Fruit fly (Drosophila melanogaster) whole organism, adult: Measurements from ENCODE around the gene Srg3.

Experiments
- CG11617 ChIP-seq: fragments of 200-800 bp; sonication (Bioruptor generic); optimal IDR thresholded peaks from 2 replicates; lab custom pipeline; 2017; ENCODE audit warnings: mild to moderate bottlenecking, missing biosample characterization, missing genetic modification reagents, missing genetic modification characterization
- CG14711 ChIP-seq: fragments of 200-800 bp; sonication (Bioruptor generic); optimal IDR thresholded peaks from 2 replicates; lab custom pipeline; 2018; ENCODE audit warnings: missing biosample characterization, mild to moderate bottlenecking, missing genetic modification characterization, moderate library complexity
- CG1620 ChIP-seq: fragments of 200-800 bp; sonication (Bioruptor generic); optimal IDR thresholded peaks from 2 replicates; lab custom pipeline; 2016; ENCODE audit warnings: missing biosample characterization, missing genetic modification characterization
- CG33017 ChIP-seq: fragments of 200-800 bp; sonication (Bioruptor generic); optimal IDR thresholded peaks from 2 replicates; lab custom pipeline; 2018; ENCODE audit warnings: missing biosample characterization, mild to moderate bottlenecking, missing genetic modification characterization, moderate library complexity
- CG7101 ChIP-seq: fragments of 200-800 bp; sonication (Bioruptor generic); optimal IDR thresholded peaks from 2 replicates; lab custom pipeline; 2018; ENCODE audit warnings: missing biosample characterization, mild to moderate bottlenecking, missing genetic modification characterization, moderate library complexity
- Clk ChIP-seq: fragments of 200-800 bp; sonication (Bioruptor generic); optimal IDR thresholded peaks from 2 replicates; lab custom pipeline; 2017; ENCODE audit warnings: missing biosample characterization, missing genetic modification characterization
- Crg-1 ChIP-seq: fragments of 200-800 bp; sonication (Bioruptor generic); optimal IDR thresholded peaks from 2 replicates; lab custom pipeline; 2016; ENCODE audit warnings: missing biosample characterization, missing genetic modification characterization
- bab1 ChIP-seq: fragments of 200-800 bp; sonication (Bioruptor generic); optimal IDR thresholded peaks from 3 replicates; lab custom pipeline; 2019; ENCODE audit warnings: missing biosample characterization, mild to moderate bottlenecking, missing genetic modification characterization, moderate library complexity
- cic ChIP-seq: fragments of 200-800 bp; sonication (Bioruptor generic); optimal IDR thresholded peaks from 2 replicates; lab custom pipeline; 2017; ENCODE audit warnings: missing biosample characterization, mild to moderate bottlenecking, missing genetic modification characterization, moderate library complexity
- ovo ChIP-seq: fragments of 200-800 bp; sonication (Bioruptor generic); optimal IDR thresholded peaks from 2 replicates; lab custom pipeline; 2016; ENCODE audit warnings: missing biosample characterization, missing genetic modification characterization
- pad ChIP-seq: fragments of 200-800 bp; sonication (Bioruptor generic); optimal IDR thresholded peaks from 3 replicates; lab custom pipeline; 2017; ENCODE audit warnings: missing biosample characterization, missing genetic modification characterization, mild to moderate bottlenecking, moderate library complexity, missing genetic modification reagents
- tj ChIP-seq: fragments of 200-800 bp; sonication (Bioruptor generic); optimal IDR thresholded peaks from 3 replicates; lab custom pipeline; 2017; ENCODE audit warnings: missing biosample characterization, mild to moderate bottlenecking, missing genetic modification characterization, moderate library complexity

DNA sequence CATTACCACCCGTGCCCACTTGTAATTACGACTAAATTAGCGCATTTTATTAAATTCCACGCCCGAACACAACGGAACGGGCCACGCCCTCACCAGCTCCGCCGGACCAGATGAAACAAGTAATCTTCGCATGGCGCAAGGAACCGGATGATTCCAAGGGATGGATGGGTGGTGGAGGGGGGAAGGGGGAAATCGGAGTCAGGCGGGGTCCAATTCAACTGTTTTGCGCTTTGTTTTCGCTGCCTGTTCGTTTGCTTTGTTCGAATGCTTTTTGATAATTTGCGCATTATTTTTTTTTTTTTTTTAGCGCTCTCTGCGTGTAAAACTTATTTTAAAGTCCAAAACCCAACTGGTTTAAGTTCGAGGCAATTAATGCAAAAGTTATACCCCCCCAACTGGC, 46.3 kb upstream of the Srg3 start:
- no peak for TF ChIP-seq CG14711 (tag; lab: Kevin White, UChicago)
- no peak for TF ChIP-seq CG7101 (tag; lab: Kevin White, UChicago)
- TF ChIP-seq CG11617 (GFP tag; lab: Kevin White, UChicago) = no peak
- no peak for TF ChIP-seq Crg-1 (GFP tag; lab: Kevin White, UChicago)
- no peak for TF ChIP-seq CG1620
- no peak for TF ChIP-seq ovo (GFP tag; lab: Kevin White, UChicago)
- TF ChIP-seq tj (GFP tag; lab: Kevin White, UChicago) = peak; percentile 37
- no peak for TF ChIP-seq CG33017 (tag; lab: Kevin White, UChicago)
- no peak for TF ChIP-seq cic (GFP tag; lab: Kevin White, UChicago)
- no peak for TF ChIP-seq Clk (GFP tag; lab: Kevin White, UChicago)
- no peak for TF ChIP-seq bab1 (GFP tag; lab: Kevin White, UChicago)
- no peak for TF ChIP-seq pad (GFP tag; lab: Kevin White, UChicago)
